Worm (Caenorhabditis elegans): ENCODE results near the gene K11G9.5.
"Not testable (repeated sequence)": the region's sequence is repeated elsewhere in the genome, so short reads cannot be mapped to it uniquely, and the experiment has no call there.

DNA sequence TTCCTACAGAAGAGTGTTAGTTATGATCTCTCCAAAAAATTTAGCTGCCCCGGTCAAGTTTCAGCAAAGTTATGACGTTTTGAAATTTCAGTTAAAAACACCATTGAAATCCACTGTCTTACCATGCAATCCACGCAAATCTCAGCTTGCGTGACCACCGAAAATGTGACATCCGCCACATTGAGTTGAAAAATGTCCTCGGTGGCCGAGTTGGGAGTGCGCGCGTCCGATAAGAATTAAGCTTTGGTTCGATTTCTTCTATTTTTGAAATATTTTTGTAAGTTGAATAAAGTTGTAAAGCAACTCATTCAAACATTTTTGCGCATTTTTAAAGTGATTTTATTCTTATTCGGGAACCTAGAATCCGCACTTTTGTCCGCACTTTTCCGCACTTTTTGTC is 22.8 kb upstream of the K11G9.5 start:
- not testable (repeated sequence) for TF ChIP-seq nhr-28 (tag; optimal IDR thresholded peaks at IDR 0.05); lsy-2 (tag; optimal IDR thresholded peaks at IDR 0.05); lim-7 (GFP tag; IDR thresholded peaks at IDR 0.05); nhr-41 (GFP tag; IDR thresholded peaks at IDR 0.05); daf-19 (GFP tag; conservative IDR thresholded peaks at IDR 0.05); ces-1 (GFP tag; optimal IDR thresholded peaks at IDR 0.05); nhr-11 (tag; optimal IDR thresholded peaks at IDR 0.05); aly-2 (tag; optimal IDR thresholded peaks at IDR 0.05); jun-1 (tag; optimal IDR thresholded peaks at IDR 0.05)

All from whole organism, L4 larva.